Worm (Caenorhabditis elegans) whole organism, mixed stage, embryonic: Measurements from ENCODE around the gene tnc-2.

ENCODE experiments used
- blmp-1 ChIP-seq: fragments of 150-350 bp; optimal IDR thresholded peaks from 2 replicates; lab custom pipeline; 2014; ENCODE audit warnings: missing biosample characterization, missing genetic modification characterization
- ceh-43 ChIP-seq: fragments of 200-800 bp; sonication (Bioruptor generic); optimal IDR thresholded peaks from 2 replicates; lab custom pipeline; 2018; ENCODE audit warnings: mild to moderate bottlenecking, missing genetic modification characterization, moderate library complexity, missing compliant biosample characterization
- drap-1 ChIP-seq: fragments of 200-800 bp; sonication (Bioruptor generic); optimal IDR thresholded peaks from 3 replicates; lab custom pipeline; 2018; ENCODE audit warnings: mild to moderate bottlenecking, missing genetic modification characterization, missing compliant biosample characterization
- elt-1 ChIP-seq: sonication (generic microtip); optimal IDR thresholded peaks from 2 replicates; lab custom pipeline; 2017; ENCODE audit warnings: missing genetic modification characterization, mild to moderate bottlenecking, missing compliant biosample characterization, antibody characterized with exemption, moderate library complexity, borderline replicate concordance; ENCODE audit not compliant: insufficient read depth
- flh-1 ChIP-seq: fragments of 200-800 bp; sonication (Bioruptor generic); optimal IDR thresholded peaks from 2 replicates; lab custom pipeline; 2018; ENCODE audit warnings: mild to moderate bottlenecking, missing genetic modification characterization, moderate library complexity, missing compliant biosample characterization
- hlh-1 ChIP-seq: fragments of 150-350 bp; optimal IDR thresholded peaks from 2 replicates; lab custom pipeline; 2014; ENCODE audit warnings: missing biosample characterization, missing genetic modification reagents, missing genetic modification characterization
- lin-13 ChIP-seq: fragments of 150-350 bp; optimal IDR thresholded peaks from 2 replicates; lab custom pipeline; 2014; ENCODE audit warnings: missing biosample characterization, missing genetic modification characterization
- lin-32 ChIP-seq: fragments of 200-800 bp; sonication (Bioruptor generic); optimal IDR thresholded peaks from 2 replicates; lab custom pipeline; 2018; ENCODE audit warnings: mild to moderate bottlenecking, missing genetic modification characterization, missing compliant biosample characterization
- lsy-2 ChIP-seq: fragments of 150-350 bp; optimal IDR thresholded peaks from 2 replicates; lab custom pipeline; 2014; ENCODE audit warnings: missing biosample characterization, missing genetic modification characterization
- mab-5 ChIP-seq: fragments of 150-350 bp; optimal IDR thresholded peaks from 2 replicates; lab custom pipeline; 2014; ENCODE audit warnings: missing biosample characterization, missing genetic modification characterization
- mls-2 ChIP-seq: sonication (generic microtip); optimal IDR thresholded peaks from 2 replicates; lab custom pipeline; 2016; ENCODE audit warnings: mild to moderate bottlenecking, missing genetic modification characterization, moderate library complexity, missing compliant biosample characterization
- pha-4 ChIP-seq: fragments of 150-350 bp; optimal IDR thresholded peaks from 2 replicates; lab custom pipeline; 2018; ENCODE audit warnings: missing biosample characterization, missing genetic modification reagents, missing genetic modification characterization
- sem-2 ChIP-seq: fragments of 200-800 bp; sonication (Bioruptor generic); optimal IDR thresholded peaks from 2 replicates; lab custom pipeline; 2018; ENCODE audit warnings: mild to moderate bottlenecking, missing genetic modification characterization, missing compliant biosample characterization
- unc-120 ChIP-seq: sonication (generic microtip); optimal IDR thresholded peaks from 2 replicates; lab custom pipeline; 2017; ENCODE audit warnings: missing genetic modification characterization, missing compliant biosample characterization; ENCODE audit not compliant: poor library complexity, severe bottlenecking
- unc-39 ChIP-seq: fragments of 150-350 bp; optimal IDR thresholded peaks from 2 replicates; lab custom pipeline; 2014; ENCODE audit warnings: missing biosample characterization, missing genetic modification characterization
- unc-62 ChIP-seq: fragments of 150-350 bp; optimal IDR thresholded peaks from 2 replicates; lab custom pipeline; 2014; ENCODE audit warnings: missing biosample characterization, missing genetic modification reagents, missing genetic modification characterization
- zip-8 ChIP-seq: fragments of 150-350 bp; optimal IDR thresholded peaks from 2 replicates; lab custom pipeline; 2014; ENCODE audit warnings: missing biosample characterization, missing genetic modification characterization

The tnc-2 gene

ce11 chrII:10515422-10515821 lies 48.8 kb downstream of the tnc-2 start:
- no peak for TF ChIP-seq unc-120
- no peak for TF ChIP-seq flh-1
- TF ChIP-seq hlh-1 (tag; lab: Kevin White, UChicago): no peak
- no peak for TF ChIP-seq zip-8 (tag; lab: Kevin White, UChicago)
- TF ChIP-seq unc-39 (tag; lab: Kevin White, UChicago): no peak
- TF ChIP-seq lin-32 (GFP tag; lab: Kevin White, UChicago): no peak
- TF ChIP-seq drap-1 (GFP tag; lab: Kevin White, UChicago): no peak
- TF ChIP-seq blmp-1 (tag; lab: Kevin White, UChicago): no peak
- TF ChIP-seq mls-2 (tag; lab: Kevin White, UChicago): no peak
- no peak for TF ChIP-seq ceh-43
- no peak for TF ChIP-seq unc-62 (GFP tag; lab: Kevin White, UChicago)
- no peak for TF ChIP-seq mab-5 (tag; lab: Kevin White, UChicago)
- no peak for TF ChIP-seq pha-4 (tag; lab: Kevin White, UChicago)
- no peak for TF ChIP-seq lsy-2 (tag; lab: Kevin White, UChicago)

- TF ChIP-seq lin-13 (tag; lab: Kevin White, UChicago) (no peak), hlh-1 (tag; lab: Kevin White, UChicago) (no peak), unc-120 (no peak), sem-2 (GFP tag; lab: Kevin White, UChicago) (no peak), elt-1 (no peak)
Observed at ce11 chrII:10516375-10516774, 49.7 kb downstream of the tnc-2 start.
